Worm (Caenorhabditis elegans): ENCODE measurements around the gene exos-1.

ce11 chrIII:11054032-11054431 is 45.2 kb downstream of the exos-1 start:
- TF ChIP-seq pqm-1 (tag; optimal IDR thresholded peaks at IDR 0.05) (no peak), tbx-2 (tag; optimal IDR thresholded peaks at IDR 0.05) (no peak), pha-2 (tag; optimal IDR thresholded peaks at IDR 0.05) (no peak), ets-4 (tag; optimal IDR thresholded peaks at IDR 0.05) (no peak), nhr-11 (tag; optimal IDR thresholded peaks at IDR 0.05) (no peak), lin-11 (tag; optimal IDR thresholded peaks at IDR 0.05) (no peak), hlh-30 (tag; optimal IDR thresholded peaks at IDR 0.05; ENCODE audit: insufficient read depth) (no peak), C38D4.7 (GFP tag; optimal IDR thresholded peaks at IDR 0.05) (no peak), pax-1 (tag; optimal IDR thresholded peaks at IDR 0.05) (no peak), pha-4 (tag; optimal IDR thresholded peaks at IDR 0.05) (no peak), fkh-10 (GFP tag; optimal IDR thresholded peaks at IDR 0.05) (no peak), fax-1 (tag; optimal IDR thresholded peaks at IDR 0.05) (no peak), zip-5 (tag; optimal IDR thresholded peaks at IDR 0.05) (no peak), sox-2 (GFP tag; IDR thresholded peaks at IDR 0.05) (no peak)
